Worm (Caenorhabditis elegans) whole organism, young adult: Measurements from ENCODE around the gene F26A1.3.
A peak's percentile ranks its signal among the peaks of the same experiment; 100 is the strongest.

Experiments
- B0019.2 ChIP-seq: fragments of 200-800 bp; sonication (Bioruptor generic); conservative IDR thresholded peaks from 2 replicates; pipeline ENCODE4 v1.3.6; 2022; ENCODE audit warnings: missing genetic modification reagents, missing genetic modification characterization, missing compliant biosample characterization
- B0035.1 ChIP-seq: sonication (generic microtip); optimal IDR thresholded peaks from 2 replicates; lab custom pipeline; 2016; ENCODE audit warnings: missing genetic modification characterization, mild to moderate bottlenecking, missing compliant biosample characterization, missing genotype, missing genetic modification reagents
- F10E7.11 ChIP-seq: sonication (generic microtip); optimal IDR thresholded peaks from 2 replicates; lab custom pipeline; 2017; ENCODE audit warnings: mild to moderate bottlenecking, missing genetic modification characterization, moderate library complexity, missing compliant biosample characterization
- F33H1.4 ChIP-seq: fragments of 200-800 bp; sonication (Bioruptor generic); IDR thresholded peaks from 2 replicates; pipeline ENCODE4 v1.3.6; 2022; ENCODE audit warnings: missing genetic modification reagents, missing genetic modification characterization, missing compliant biosample characterization
- F55B11.4 ChIP-seq: sonication (generic microtip); optimal IDR thresholded peaks from 2 replicates; lab custom pipeline; 2016; ENCODE audit warnings: missing compliant biosample characterization, missing genetic modification characterization, borderline replicate concordance; ENCODE audit not compliant: insufficient read depth
- K12H6.12 ChIP-seq: fragments of 200-800 bp; sonication (Bioruptor generic); optimal IDR thresholded peaks from 2 replicates; lab custom pipeline; 2018; ENCODE audit warnings: mild to moderate bottlenecking, missing genetic modification characterization, missing compliant biosample characterization
- T26A5.8 ChIP-seq: sonication (generic microtip); optimal IDR thresholded peaks from 2 replicates; lab custom pipeline; 2016; ENCODE audit warnings: missing genetic modification characterization, missing compliant biosample characterization
- Y79H2A.3 ChIP-seq: fragments of 200-800 bp; sonication (Bioruptor generic); conservative IDR thresholded peaks from 2 replicates; pipeline ENCODE4 v1.3.6; 2022; ENCODE audit warnings: missing genetic modification reagents, missing genetic modification characterization, missing compliant biosample characterization
- Y95B8A.8 ChIP-seq: fragments of 200-800 bp; sonication (Bioruptor generic); IDR thresholded peaks from 2 replicates; pipeline ENCODE4 v1.3.6; 2022; ENCODE audit warnings: missing genetic modification reagents, missing genetic modification characterization, missing compliant biosample characterization
- akir-1 ChIP-seq: fragments of 200-800 bp; sonication (Bioruptor generic); optimal IDR thresholded peaks from 2 replicates; lab custom pipeline; 2018; ENCODE audit warnings: mild to moderate bottlenecking, missing genetic modification characterization, moderate library complexity, missing compliant biosample characterization
- ama-1 ChIP-seq, 3 experiments: fragments of 150-350 bp in 1 of 3; sonication (generic microtip) in 2 of 3; optimal IDR thresholded peaks; 2 replicates each; lab custom pipeline; 2014 to 2018; ENCODE audit warnings: missing biosample characterization in 2 of 3, missing genetic modification characterization in 2 of 3, missing genetic modification reagents in 2 of 3
- aptf-3 ChIP-seq: fragments of 200-800 bp; sonication (Bioruptor generic); IDR thresholded peaks from 2 replicates; pipeline ENCODE4 v1.3.6; 2022; ENCODE audit warnings: missing genetic modification characterization, missing compliant biosample characterization
- athp-1 ChIP-seq: sonication (generic microtip); optimal IDR thresholded peaks from 2 replicates; lab custom pipeline; 2017; ENCODE audit warnings: mild to moderate bottlenecking, missing genetic modification characterization, missing compliant biosample characterization
- attf-5 ChIP-seq: fragments of 200-800 bp; sonication (Bioruptor generic); optimal IDR thresholded peaks from 2 replicates; lab custom pipeline; 2018; ENCODE audit warnings: mild to moderate bottlenecking, missing genetic modification characterization, missing compliant biosample characterization
- bed-1 ChIP-seq: fragments of 200-800 bp; sonication (Bioruptor generic); IDR thresholded peaks from 2 replicates; pipeline ENCODE4 v1.3.6; 2022; ENCODE audit warnings: missing genetic modification reagents, missing genetic modification characterization, missing compliant biosample characterization
- cebp-2 ChIP-seq: fragments of 200-800 bp; sonication (Bioruptor generic); IDR thresholded peaks from 2 replicates; pipeline ENCODE4 v1.3.6; 2022; ENCODE audit warnings: missing genetic modification characterization, missing compliant biosample characterization
- ceh-27 ChIP-seq: fragments of 200-800 bp; sonication (Bioruptor generic); optimal IDR thresholded peaks from 2 replicates; lab custom pipeline; 2018; ENCODE audit warnings: mild to moderate bottlenecking, missing genetic modification characterization, moderate library complexity, missing compliant biosample characterization
- ceh-79 ChIP-seq: sonication (generic microtip); optimal IDR thresholded peaks from 2 replicates; lab custom pipeline; 2017; ENCODE audit warnings: mild to moderate bottlenecking, missing genetic modification characterization, missing compliant biosample characterization
- ceh-91 ChIP-seq: fragments of 200-800 bp; sonication (Bioruptor generic); IDR thresholded peaks from 2 replicates; pipeline ENCODE4 v1.3.6; 2022; ENCODE audit warnings: missing genetic modification reagents, missing genetic modification characterization, missing compliant biosample characterization
- dox-1 ChIP-seq: fragments of 200-800 bp; sonication (Bioruptor generic); IDR thresholded peaks from 2 replicates; pipeline ENCODE4 v1.3.6; 2022; ENCODE audit warnings: missing genetic modification reagents, missing genetic modification characterization, missing compliant biosample characterization
- dpl-1 ChIP-seq: fragments of 150-350 bp; optimal IDR thresholded peaks from 2 replicates; lab custom pipeline; 2014; ENCODE audit warnings: missing biosample characterization, missing genetic modification reagents, missing genetic modification characterization
- efl-1 ChIP-seq: fragments of 150-350 bp; optimal IDR thresholded peaks from 2 replicates; lab custom pipeline; 2014; ENCODE audit warnings: missing biosample characterization, missing genetic modification reagents, missing genetic modification characterization
- gei-17 ChIP-seq: fragments of 200-800 bp; sonication (Bioruptor generic); optimal IDR thresholded peaks from 2 replicates; lab custom pipeline; 2018; ENCODE audit warnings: mild to moderate bottlenecking, missing genetic modification characterization, missing compliant biosample characterization
- hmg-1.2 ChIP-seq: fragments of 200-800 bp; sonication (Bioruptor generic); IDR thresholded peaks from 2 replicates; pipeline ENCODE4 v1.3.6; 2022; ENCODE audit warnings: missing genetic modification reagents, missing genetic modification characterization, missing compliant biosample characterization
- hmg-20 ChIP-seq: fragments of 200-800 bp; sonication (Bioruptor generic); IDR thresholded peaks from 2 replicates; pipeline ENCODE4 v1.3.6; 2022; ENCODE audit warnings: missing genetic modification reagents, missing genetic modification characterization, missing compliant biosample characterization
- let-526 ChIP-seq: fragments of 200-800 bp; sonication (Bioruptor generic); IDR thresholded peaks from 2 replicates; pipeline ENCODE4 v1.3.6; 2022; ENCODE audit warnings: missing genetic modification reagents, missing genetic modification characterization, missing compliant biosample characterization
- lin-35 ChIP-seq, 3 experiments: fragments of 150-350 bp in 2 of 3; sonication (generic microtip) in 1 of 3; optimal IDR thresholded peaks; 2 replicates each; lab custom pipeline; 2014 to 2018; ENCODE audit warnings: missing biosample characterization in 3 of 3, missing genetic modification characterization in 3 of 3, missing genetic modification reagents in 3 of 3
- madf-10 ChIP-seq: sonication (generic microtip); optimal IDR thresholded peaks from 2 replicates; lab custom pipeline; 2016; ENCODE audit warnings: mild to moderate bottlenecking, missing genetic modification characterization, missing compliant biosample characterization
- madf-3 ChIP-seq: fragments of 200-800 bp; sonication (Bioruptor generic); IDR thresholded peaks from 2 replicates; pipeline ENCODE4 v1.3.6; 2022; ENCODE audit warnings: missing genetic modification reagents, missing genetic modification characterization, missing compliant biosample characterization
- mcd-1 ChIP-seq: fragments of 200-800 bp; sonication (Bioruptor generic); IDR thresholded peaks from 2 replicates; pipeline ENCODE4 v1.3.6; 2022; ENCODE audit warnings: missing genetic modification reagents, missing genetic modification characterization, missing compliant biosample characterization
- mel-28 ChIP-seq: sonication (generic microtip); optimal IDR thresholded peaks from 2 replicates; lab custom pipeline; 2016; ENCODE audit warnings: borderline replicate concordance, mild to moderate bottlenecking, missing genetic modification characterization, missing compliant biosample characterization
- mxl-1 ChIP-seq: sonication (generic microtip); optimal IDR thresholded peaks from 2 replicates; lab custom pipeline; 2016; ENCODE audit warnings: missing genetic modification characterization, missing compliant biosample characterization
- nfya-1 ChIP-seq: sonication (generic microtip); optimal IDR thresholded peaks from 2 replicates; lab custom pipeline; 2017; ENCODE audit warnings: antibody characterized with exemption, missing compliant biosample characterization, missing genetic modification characterization, borderline replicate concordance; ENCODE audit not compliant: insufficient read depth
- nfyb-1 ChIP-seq: fragments of 200-800 bp; sonication (Bioruptor generic); IDR thresholded peaks from 2 replicates; pipeline ENCODE4 v1.3.6; 2022; ENCODE audit warnings: missing genetic modification reagents, missing genetic modification characterization, missing compliant biosample characterization
- nhr-80 ChIP-seq: sonication (generic microtip); optimal IDR thresholded peaks from 2 replicates; lab custom pipeline; 2016; ENCODE audit warnings: missing genetic modification characterization, missing compliant biosample characterization
- nhr-90 ChIP-seq: sonication (generic microtip); optimal IDR thresholded peaks from 2 replicates; lab custom pipeline; 2016; ENCODE audit warnings: missing genotype, mild to moderate bottlenecking, missing genetic modification characterization, missing compliant biosample characterization
- pbrm-1 ChIP-seq: fragments of 200-800 bp; sonication (Bioruptor generic); IDR thresholded peaks from 2 replicates; pipeline ENCODE4 v1.3.6; 2022; ENCODE audit warnings: missing genetic modification reagents, missing genetic modification characterization, missing compliant biosample characterization
- rcor-1 ChIP-seq: fragments of 200-800 bp; sonication (Bioruptor generic); IDR thresholded peaks from 2 replicates; pipeline ENCODE4 v1.3.6; 2022; ENCODE audit warnings: missing genetic modification reagents, missing genetic modification characterization, missing compliant biosample characterization
- rec-8 ChIP-seq, 2 experiments: sonication (generic microtip); optimal IDR thresholded peaks; 2 replicates each; lab custom pipeline; 2016; ENCODE audit warnings: mild to moderate bottlenecking in 2 of 2, missing genetic modification characterization in 2 of 2, missing genetic modification reagents in 2 of 2, missing genotype in 2 of 2, missing biosample characterization in 1 of 2, missing compliant biosample characterization in 1 of 2, moderate library complexity in 1 of 2
- repo-1 ChIP-seq: sonication (generic microtip); optimal IDR thresholded peaks from 2 replicates; lab custom pipeline; 2017; ENCODE audit warnings: mild to moderate bottlenecking, missing genetic modification characterization, missing compliant biosample characterization
- snpc-1.1 ChIP-seq: sonication (generic microtip); optimal IDR thresholded peaks from 2 replicates; lab custom pipeline; 2017; ENCODE audit warnings: missing genetic modification characterization, mild to moderate bottlenecking, missing compliant biosample characterization, antibody characterized with exemption, moderate library complexity, missing genotype, missing genetic modification reagents; ENCODE audit not compliant: insufficient read depth
- snpc-1.3 ChIP-seq: sonication (generic microtip); optimal IDR thresholded peaks from 2 replicates; lab custom pipeline; 2017; ENCODE audit warnings: missing genetic modification characterization, mild to moderate bottlenecking, missing compliant biosample characterization, antibody characterized with exemption, moderate library complexity, missing genotype, missing genetic modification reagents; ENCODE audit not compliant: insufficient read depth
- somi-1 ChIP-seq: fragments of 200-800 bp; sonication (Bioruptor generic); optimal IDR thresholded peaks from 2 replicates; lab custom pipeline; 2018; ENCODE audit warnings: mild to moderate bottlenecking, missing genetic modification characterization, missing compliant biosample characterization
- sptf-2 ChIP-seq: fragments of 200-800 bp; sonication (Bioruptor generic); optimal IDR thresholded peaks from 2 replicates; lab custom pipeline; 2018; ENCODE audit warnings: mild to moderate bottlenecking, missing genetic modification characterization, missing compliant biosample characterization
- tbp1 ChIP-seq: fragments of 200-800 bp; sonication (Bioruptor generic); optimal IDR thresholded peaks from 2 replicates; lab custom pipeline; 2018; ENCODE audit warnings: mild to moderate bottlenecking, missing genetic modification characterization, missing compliant biosample characterization
- unc-62 ChIP-seq: fragments of 150-350 bp; optimal IDR thresholded peaks from 2 replicates; lab custom pipeline; 2014; ENCODE audit warnings: missing biosample characterization, missing genetic modification reagents, missing genetic modification characterization
- ztf-22 ChIP-seq: fragments of 200-800 bp; sonication (Bioruptor generic); optimal IDR thresholded peaks from 2 replicates; lab custom pipeline; 2018; ENCODE audit warnings: mild to moderate bottlenecking, missing genetic modification characterization, moderate library complexity, missing compliant biosample characterization
- ztf-6 ChIP-seq: fragments of 200-800 bp; sonication (Bioruptor generic); IDR thresholded peaks from 2 replicates; pipeline ENCODE4 v1.3.6; 2022; ENCODE audit warnings: missing genetic modification reagents, missing genetic modification characterization, missing compliant biosample characterization

Gene F26A1.3

DNA sequence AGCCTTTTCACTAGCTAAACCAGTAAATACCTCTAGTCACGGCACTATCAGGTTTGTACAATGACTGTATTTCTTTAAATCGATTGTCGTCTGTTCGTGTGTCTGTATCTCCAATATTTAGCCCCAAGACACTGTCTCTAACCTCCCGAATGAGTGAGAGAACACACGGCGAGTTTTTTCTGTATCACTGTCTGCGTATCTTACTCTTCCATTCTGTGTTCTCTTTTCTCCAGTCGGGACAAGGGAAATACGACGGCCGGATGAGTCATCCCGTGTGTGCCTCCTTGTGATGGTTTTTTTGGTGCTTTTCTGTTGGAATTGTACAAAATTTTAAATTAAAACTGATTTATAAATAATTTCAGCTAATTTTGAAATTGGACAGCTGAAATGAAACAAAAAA is 30.7 kb upstream of the F26A1.3 start (continued):
- TF ChIP-seq nfya-1 (tag; lab: Kevin White, UChicago): no peak
- TF ChIP-seq lin-35 (GFP tag; optimal IDR thresholded peaks at IDR 0.05; lab: Kevin White, UChicago): peak in 1 of 3 experiments; percentile 42
- TF ChIP-seq Y79H2A.3 (GFP tag; lab: Robert Waterston, UW): no peak
- TF ChIP-seq cebp-2 (GFP tag; lab: Robert Waterston, UW): no peak
- no peak for TF ChIP-seq madf-3 (GFP tag; lab: Robert Waterston, UW)
- no peak for TF ChIP-seq ceh-91
- no peak for TF ChIP-seq dpl-1
- no peak for TF ChIP-seq hmg-20
- no peak for TF ChIP-seq nhr-90 (tag; lab: Kevin White, UChicago)
- no peak for TF ChIP-seq ceh-79 (tag; lab: Kevin White, UChicago)
- TF ChIP-seq efl-1 (GFP tag; lab: Kevin White, UChicago): no peak
- peak; percentile 73 for TF ChIP-seq athp-1 (tag; lab: Kevin White, UChicago)
- no peak for TF ChIP-seq gei-17
- TF ChIP-seq ztf-22 (GFP tag; lab: Kevin White, UChicago): no peak
- no peak for TF ChIP-seq F10E7.11 (tag; lab: Kevin White, UChicago)
- peak; percentile 48 for TF ChIP-seq tbp1
- peak; percentile 69 for TF ChIP-seq nhr-80
- no peak for TF ChIP-seq B0035.1
- TF ChIP-seq let-526: 0 out of 2 replicates have a peak, but pooled peaks have one; percentile 36
- no peak for TF ChIP-seq bed-1 (GFP tag; lab: Robert Waterston, UW)
- no peak for TF ChIP-seq F33H1.4
- TF ChIP-seq mxl-1 (tag; lab: Kevin White, UChicago): no peak
- no peak for TF ChIP-seq mel-28 (tag; lab: Kevin White, UChicago)
- peak; percentile 59 for TF ChIP-seq mcd-1 (GFP tag; lab: Robert Waterston, UW)
- TF ChIP-seq B0019.2 (GFP tag; lab: Robert Waterston, UW): no peak
- peak; percentile 18 for TF ChIP-seq repo-1 (tag; lab: Kevin White, UChicago)
- no peak for TF ChIP-seq Y95B8A.8 (GFP tag; lab: Robert Waterston, UW)
- TF ChIP-seq F55B11.4: no peak
- peak; percentile 92 for TF ChIP-seq attf-5 (GFP tag; lab: Kevin White, UChicago)
- TF ChIP-seq T26A5.8 (tag; lab: Kevin White, UChicago): no peak
- peak; percentile 59; the same call in 1 of the 2 replicates for TF ChIP-seq rcor-1 (GFP tag; lab: Robert Waterston, UW)
- no peak for TF ChIP-seq ztf-6 (GFP tag; lab: Robert Waterston, UW)
- TF ChIP-seq somi-1 (GFP tag; lab: Kevin White, UChicago): peak; percentile 73
- peak; percentile 30 for TF ChIP-seq snpc-1.1
- peak; percentile 19 for TF ChIP-seq unc-62
- TF ChIP-seq nfyb-1 (GFP tag; lab: Robert Waterston, UW): peak; percentile 65
- TF ChIP-seq ama-1 (optimal IDR thresholded peaks at IDR 0.05; lab: Kevin White, UChicago): no peak
- no peak for TF ChIP-seq ama-1 (GFP tag; optimal IDR thresholded peaks at IDR 0.05; lab: Kevin White, UChicago)
- peak; percentile 62; the same call in 1 of the 2 replicates for TF ChIP-seq pbrm-1
- TF ChIP-seq snpc-1.3 (tag; lab: Kevin White, UChicago): no peak
- TF ChIP-seq rec-8 (tag; optimal IDR thresholded peaks at IDR 0.05; lab: Kevin White, UChicago): no peak
- no peak for TF ChIP-seq ceh-27 (GFP tag; lab: Kevin White, UChicago)
- no peak for TF ChIP-seq sptf-2 (GFP tag; lab: Kevin White, UChicago)
- no peak for TF ChIP-seq aptf-3 (GFP tag; lab: Robert Waterston, UW)
- TF ChIP-seq madf-10 (tag; lab: Kevin White, UChicago): no peak
- TF ChIP-seq K12H6.12: peak; percentile 59
- TF ChIP-seq akir-1 (GFP tag; lab: Kevin White, UChicago): no peak
- peak; percentile 84 for TF ChIP-seq hmg-1.2 (GFP tag; lab: Robert Waterston, UW)
- peak; percentile 75 for TF ChIP-seq dox-1 (GFP tag; lab: Robert Waterston, UW)
